Worm (Caenorhabditis elegans) whole organism, L2 larva: Measurements from ENCODE around the gene VZK822L.2.

Experiments
- C34F6.9 ChIP-seq: fragments of 150-350 bp; optimal IDR thresholded peaks from 2 replicates; lab custom pipeline; 2014; ENCODE audit warnings: missing biosample characterization, missing genetic modification characterization
- F13H6.1 ChIP-seq: sonication (generic microtip); optimal IDR thresholded peaks from 2 replicates; lab custom pipeline; 2016; ENCODE audit warnings: missing genetic modification characterization, missing compliant biosample characterization
- R02D3.7 ChIP-seq: fragments of 150-350 bp; optimal IDR thresholded peaks from 2 replicates; lab custom pipeline; 2014; ENCODE audit warnings: missing biosample characterization, missing genetic modification characterization
- ZK546.5 ChIP-seq: sonication (generic microtip); optimal IDR thresholded peaks from 2 replicates; lab custom pipeline; 2017; ENCODE audit warnings: missing biosample characterization, missing genetic modification characterization
- alr-1 ChIP-seq: fragments of 150-350 bp; optimal IDR thresholded peaks from 2 replicates; lab custom pipeline; 2014; ENCODE audit warnings: missing biosample characterization, missing genetic modification characterization
- aly-2 ChIP-seq: fragments of 150-350 bp; optimal IDR thresholded peaks from 2 replicates; lab custom pipeline; 2014; ENCODE audit warnings: missing biosample characterization, missing genetic modification characterization
- ama-1 ChIP-seq: fragments of 150-350 bp; optimal IDR thresholded peaks from 2 replicates; lab custom pipeline; 2018; ENCODE audit warnings: inconsistent platforms
- blmp-1 ChIP-seq: sonication (generic microtip); optimal IDR thresholded peaks from 2 replicates; lab custom pipeline; 2017; ENCODE audit warnings: missing genetic modification characterization, mild to moderate bottlenecking, missing compliant biosample characterization, antibody characterized with exemption, moderate library complexity; ENCODE audit not compliant: insufficient read depth
- ceh-16 ChIP-seq: fragments of 150-350 bp; optimal IDR thresholded peaks from 2 replicates; lab custom pipeline; 2014; ENCODE audit warnings: missing biosample characterization, missing genetic modification characterization
- ceh-82 ChIP-seq: fragments of 150-350 bp; optimal IDR thresholded peaks from 2 replicates; lab custom pipeline; 2014; ENCODE audit warnings: missing biosample characterization, missing genetic modification characterization
- crh-2 ChIP-seq: sonication (generic microtip); optimal IDR thresholded peaks from 2 replicates; lab custom pipeline; 2017; ENCODE audit warnings: missing biosample characterization, missing genetic modification characterization
- egl-27 ChIP-seq: sonication (generic microtip); optimal IDR thresholded peaks from 3 replicates; lab custom pipeline; 2017; ENCODE audit warnings: missing biosample characterization, missing genetic modification reagents, missing genetic modification characterization
- elt-3 ChIP-seq: sonication (generic microtip); optimal IDR thresholded peaks from 2 replicates; lab custom pipeline; 2017; ENCODE audit warnings: missing biosample characterization, missing genetic modification characterization
- fos-1 ChIP-seq: fragments of 150-350 bp; optimal IDR thresholded peaks from 2 replicates; lab custom pipeline; 2014; ENCODE audit warnings: missing biosample characterization, missing genetic modification characterization
- lin-11 ChIP-seq: fragments of 150-350 bp; sonication (generic microtip); optimal IDR thresholded peaks from 2 replicates; lab custom pipeline; 2014; ENCODE audit warnings: missing biosample characterization, missing genetic modification characterization, inconsistent platforms, mixed read lengths
- lin-13 ChIP-seq: fragments of 150-350 bp; optimal IDR thresholded peaks from 2 replicates; lab custom pipeline; 2014; ENCODE audit warnings: missing biosample characterization, missing genetic modification reagents, missing genetic modification characterization
- lin-39 ChIP-seq: fragments of 150-350 bp; optimal IDR thresholded peaks from 2 replicates; lab custom pipeline; 2014; ENCODE audit warnings: missing biosample characterization, missing genetic modification reagents, missing genetic modification characterization
- lsy-2 ChIP-seq, 2 experiments: fragments of 150-350 bp in 1 of 2; sonication (generic microtip) in 1 of 2; optimal IDR thresholded peaks; 2 replicates each; lab custom pipeline; 2014 to 2017; ENCODE audit warnings: missing biosample characterization in 2 of 2, missing genetic modification characterization in 2 of 2
- mab-5 ChIP-seq: fragments of 150-350 bp; optimal IDR thresholded peaks from 2 replicates; lab custom pipeline; 2014; ENCODE audit warnings: missing biosample characterization, missing genetic modification characterization
- mbf-1 ChIP-seq: sonication (generic microtip); optimal IDR thresholded peaks from 2 replicates; lab custom pipeline; 2017; ENCODE audit warnings: missing biosample characterization, missing genetic modification characterization
- mdl-1 ChIP-seq, 2 experiments: fragments of 150-350 bp in 1 of 2; sonication (generic microtip) in 1 of 2; optimal IDR thresholded peaks; 2 replicates each; lab custom pipeline; 2017; ENCODE audit warnings: missing biosample characterization in 2 of 2, missing genetic modification characterization in 2 of 2
- nhr-10 ChIP-seq: sonication (generic microtip); optimal IDR thresholded peaks from 2 replicates; lab custom pipeline; 2017; ENCODE audit warnings: missing biosample characterization, missing genetic modification characterization
- nhr-12 ChIP-seq: fragments of 150-350 bp; optimal IDR thresholded peaks from 2 replicates; lab custom pipeline; 2014; ENCODE audit warnings: missing biosample characterization, missing genetic modification characterization
- nhr-129 ChIP-seq: fragments of 150-350 bp; optimal IDR thresholded peaks from 2 replicates; lab custom pipeline; 2014; ENCODE audit warnings: missing biosample characterization, missing genetic modification characterization
- nhr-21 ChIP-seq: fragments of 150-350 bp; optimal IDR thresholded peaks from 2 replicates; lab custom pipeline; 2014; ENCODE audit warnings: missing biosample characterization, missing genetic modification characterization
- nhr-23 ChIP-seq: fragments of 150-350 bp; optimal IDR thresholded peaks from 2 replicates; lab custom pipeline; 2014; ENCODE audit warnings: missing biosample characterization, missing genetic modification reagents, missing genetic modification characterization
- nhr-237 ChIP-seq: fragments of 150-350 bp; optimal IDR thresholded peaks from 2 replicates; lab custom pipeline; 2014; ENCODE audit warnings: missing biosample characterization, missing genetic modification characterization
- nhr-25 ChIP-seq: fragments of 150-350 bp; sonication (generic microtip); optimal IDR thresholded peaks from 3 replicates; lab custom pipeline; 2014; ENCODE audit warnings: missing biosample characterization, missing genetic modification characterization
- nhr-77 ChIP-seq: fragments of 150-350 bp; optimal IDR thresholded peaks from 2 replicates; lab custom pipeline; 2014; ENCODE audit warnings: missing biosample characterization, missing genetic modification characterization
- sem-4 ChIP-seq: fragments of 150-350 bp; optimal IDR thresholded peaks from 2 replicates; lab custom pipeline; 2014; ENCODE audit warnings: missing biosample characterization, missing genetic modification reagents, missing genetic modification characterization
- skn-1 ChIP-seq: sonication (generic microtip); optimal IDR thresholded peaks from 2 replicates; lab custom pipeline; 2017; ENCODE audit warnings: missing biosample characterization, missing genetic modification characterization
- sma-3 ChIP-seq: sonication (generic microtip); optimal IDR thresholded peaks from 2 replicates; lab custom pipeline; 2016; ENCODE audit warnings: missing genetic modification reagents, missing genetic modification characterization, missing compliant biosample characterization
- snpc-4 ChIP-seq: fragments of 150-350 bp; optimal IDR thresholded peaks from 2 replicates; lab custom pipeline; 2014; ENCODE audit warnings: missing biosample characterization, missing genetic modification characterization
- unc-39 ChIP-seq: fragments of 150-350 bp; optimal IDR thresholded peaks from 2 replicates; lab custom pipeline; 2014; ENCODE audit warnings: missing biosample characterization, missing genetic modification characterization
- unc-55 ChIP-seq: fragments of 150-350 bp; sonication (generic microtip); optimal IDR thresholded peaks from 3 replicates; lab custom pipeline; 2014; ENCODE audit warnings: missing biosample characterization, missing genetic modification reagents, missing genetic modification characterization
- unc-62 ChIP-seq: fragments of 150-350 bp; optimal IDR thresholded peaks from 2 replicates; lab custom pipeline; 2014; ENCODE audit warnings: missing biosample characterization, missing genetic modification reagents, missing genetic modification characterization
- zag-1 ChIP-seq: fragments of 150-350 bp; optimal IDR thresholded peaks from 2 replicates; lab custom pipeline; 2014; ENCODE audit warnings: missing biosample characterization, missing genetic modification characterization
- ztf-1 ChIP-seq: fragments of 200-800 bp; sonication (Bioruptor generic); conservative IDR thresholded peaks from 2 replicates; pipeline ENCODE4 v1.3.6; 2022; ENCODE audit warnings: missing genetic modification characterization, missing compliant biosample characterization
- ztf-11 ChIP-seq: sonication (generic microtip); optimal IDR thresholded peaks from 2 replicates; lab custom pipeline; 2017; ENCODE audit warnings: missing biosample characterization, missing genetic modification characterization
- ztf-4 ChIP-seq: fragments of 150-350 bp; optimal IDR thresholded peaks from 2 replicates; lab custom pipeline; 2014; ENCODE audit warnings: missing biosample characterization, missing genetic modification characterization

VZK822L.2 gene

DNA sequence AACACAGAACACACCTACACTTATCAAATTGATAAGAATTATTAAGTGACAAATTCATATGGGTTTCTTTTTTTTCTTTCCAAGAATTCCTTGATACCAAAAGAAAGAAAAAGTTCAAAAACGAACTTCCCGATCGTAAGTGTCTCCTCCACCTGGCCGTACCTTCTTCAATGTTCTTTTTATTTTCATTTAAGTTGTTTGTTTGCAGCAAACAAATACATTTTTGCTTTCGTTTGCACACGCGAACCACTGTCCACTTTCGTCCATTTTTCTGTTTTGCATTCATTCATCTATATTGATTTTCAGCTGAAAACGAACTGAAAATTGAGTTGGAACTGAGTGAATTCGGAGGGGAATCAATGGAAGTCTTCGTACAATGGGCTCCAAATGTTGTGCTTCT, at the start of gene VZK822L.2:
VZK822L.2 (plus strand) TSS at position 301 of the 400 bp plus-strand sequence.
- TF ChIP-seq ceh-16 (tag; lab: Kevin White, UChicago) (no peak), fos-1 (peak; percentile 43)

DNA sequence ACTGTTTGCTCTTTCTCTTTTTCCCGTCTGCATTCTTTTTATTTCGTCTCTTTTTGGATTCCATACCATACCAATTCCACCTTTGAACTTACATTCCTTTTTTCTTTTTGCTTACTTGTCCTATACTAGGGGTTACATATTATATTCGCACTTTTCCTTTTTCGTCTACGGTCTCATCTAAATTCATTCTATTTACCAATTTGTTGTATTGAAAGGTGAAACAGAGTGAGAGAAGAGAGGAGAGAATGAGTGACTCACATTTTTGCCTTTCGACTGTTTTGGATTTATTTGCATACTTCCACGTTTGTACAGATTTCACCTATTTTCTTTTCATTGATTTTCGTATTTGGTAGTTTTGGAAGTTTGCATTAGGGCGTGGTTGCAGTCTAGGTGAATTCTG, 48.4 kb upstream of the VZK822L.2 start:
- no peak for TF ChIP-seq aly-2 (tag; lab: Kevin White, UChicago)
- TF ChIP-seq lsy-2 (tag; optimal IDR thresholded peaks at IDR 0.05; lab: Kevin White, UChicago) = no peak
- no peak for TF ChIP-seq alr-1 (tag; lab: Kevin White, UChicago)
- TF ChIP-seq unc-39 (tag; lab: Kevin White, UChicago) = no peak
- no peak for TF ChIP-seq snpc-4 (tag; lab: Kevin White, UChicago)
- TF ChIP-seq F13H6.1 (tag; lab: Kevin White, UChicago) = peak; percentile 12
- peak; percentile 2 for TF ChIP-seq C34F6.9 (tag; lab: Kevin White, UChicago)
- TF ChIP-seq ama-1 = no peak
- no peak for TF ChIP-seq crh-2
- TF ChIP-seq fos-1 = peak; percentile 42
- no peak for TF ChIP-seq ztf-11
- TF ChIP-seq mbf-1 (tag; lab: Kevin White, UChicago) = no peak

DNA sequence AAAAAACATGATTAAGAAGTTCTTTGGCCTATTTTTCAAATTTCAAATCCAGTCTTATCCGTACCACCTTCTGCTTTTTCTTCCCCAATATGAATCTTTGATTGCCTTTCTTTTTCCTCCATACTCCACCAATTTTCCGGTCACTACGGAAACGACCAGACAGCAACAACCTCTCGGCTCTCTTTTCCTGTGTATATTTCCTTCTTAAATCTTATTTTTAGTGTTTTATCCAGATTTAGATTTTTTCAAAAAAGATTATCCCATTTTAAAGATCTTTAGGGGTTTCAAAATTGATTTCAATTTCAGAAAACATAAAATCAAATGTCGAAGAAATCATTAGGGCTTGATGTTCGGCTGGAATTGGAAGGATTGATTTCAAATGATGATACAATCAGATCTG, 47.6 kb upstream of the VZK822L.2 start, which contains the start of gene trpa-1:
trpa-1 (plus strand) TSS at position 301 of the 400 bp plus-strand sequence.
- TF ChIP-seq mab-5 (tag; lab: Kevin White, UChicago) = no peak
- TF ChIP-seq nhr-10 (tag; lab: Kevin White, UChicago) = no peak
- no peak for TF ChIP-seq lin-11
- TF ChIP-seq lin-13 (GFP tag; lab: Kevin White, UChicago) = no peak
- no peak for TF ChIP-seq ztf-4 (tag; lab: Kevin White, UChicago)
- no peak for TF ChIP-seq R02D3.7

DNA sequence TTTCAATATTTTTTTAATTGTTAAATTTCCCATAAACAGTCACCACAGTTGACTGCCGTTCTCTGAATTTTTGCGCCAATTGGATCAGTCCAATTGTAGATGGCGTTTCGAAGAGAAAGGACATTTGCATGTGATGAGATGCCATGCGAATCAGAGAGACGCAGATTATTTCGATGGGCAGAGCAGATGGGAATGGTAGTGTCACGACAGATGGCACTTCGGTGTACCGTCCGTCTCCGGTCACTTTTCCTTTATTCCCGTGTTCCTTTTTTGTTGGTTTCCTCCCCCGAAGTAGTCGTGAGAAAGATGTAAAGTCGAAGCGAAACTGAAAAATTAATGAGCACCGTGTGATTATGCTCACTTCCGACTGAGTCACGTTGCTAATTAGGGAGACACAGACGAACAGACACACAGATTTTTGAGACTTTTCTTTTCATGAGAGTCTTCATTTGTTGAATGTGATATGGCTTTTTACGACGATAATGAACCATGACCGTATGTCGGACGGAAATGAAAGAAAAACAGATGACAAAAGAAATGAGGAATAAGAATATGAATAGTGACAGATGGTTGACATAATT, 44.1 kb upstream of the VZK822L.2 start:
- no peak for TF ChIP-seq ztf-11
- TF ChIP-seq aly-2 (tag; lab: Kevin White, UChicago) = no peak
- no peak for TF ChIP-seq nhr-25
- no peak for TF ChIP-seq alr-1 (tag; lab: Kevin White, UChicago)
- TF ChIP-seq nhr-21 (tag; lab: Kevin White, UChicago) = no peak
- no peak for TF ChIP-seq lin-39 (tag; lab: Kevin White, UChicago)

DNA sequence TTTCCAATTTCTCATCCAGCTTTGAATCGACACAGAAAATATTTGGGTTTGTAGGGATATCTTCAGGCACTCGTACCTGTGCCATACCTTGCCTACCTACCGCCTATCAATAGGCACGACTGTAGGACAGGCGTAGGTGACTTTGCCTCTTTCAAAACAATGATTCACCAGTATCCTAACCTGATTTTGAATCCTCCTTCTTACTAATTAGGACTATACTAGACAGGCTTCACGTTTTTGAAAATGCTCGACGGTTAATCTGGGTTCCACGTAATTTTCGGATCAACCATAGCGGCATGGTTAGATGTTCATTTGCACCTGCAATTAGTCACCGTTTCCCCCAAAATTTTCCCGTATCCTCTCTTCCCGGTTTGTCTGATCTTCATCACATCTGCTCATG, 43.4 kb upstream of the VZK822L.2 start:
- TF ChIP-seq sem-4 (tag; lab: Kevin White, UChicago) (no peak), fos-1 (no peak), ZK546.5 (tag; lab: Kevin White, UChicago) (no peak), nhr-129 (tag; lab: Kevin White, UChicago) (no peak), blmp-1 (tag; lab: Kevin White, UChicago) (no peak), mdl-1 (tag; optimal IDR thresholded peaks at IDR 0.05; lab: Kevin White, UChicago) (no peak), egl-27 (no peak)

DNA sequence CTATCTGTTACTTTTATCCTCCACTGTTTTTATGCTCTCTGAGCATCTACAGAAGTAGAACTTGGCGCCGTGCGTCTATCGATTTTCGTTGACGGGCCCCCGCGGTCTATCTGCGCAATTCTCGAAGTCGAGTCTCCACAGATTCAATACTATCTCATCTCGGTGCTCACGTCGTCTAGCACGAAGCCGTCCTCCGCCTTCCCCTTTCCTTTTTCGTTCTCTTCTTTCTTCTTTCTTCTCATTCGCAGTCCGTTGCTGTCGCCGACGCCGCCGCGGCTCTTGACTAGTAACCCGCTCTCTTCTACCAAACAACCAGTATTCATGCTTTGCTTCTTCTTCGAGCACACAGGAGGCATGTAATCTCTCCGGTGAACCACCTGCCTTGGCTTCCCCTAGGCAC, 40.7 kb upstream of the VZK822L.2 start:
- TF ChIP-seq elt-3 (tag; lab: Kevin White, UChicago) (no peak), sma-3 (no peak), lsy-2 (tag; optimal IDR thresholded peaks at IDR 0.05; lab: Kevin White, UChicago) (peak in 1 of 2 experiments; percentile 61), alr-1 (tag; lab: Kevin White, UChicago) (no peak), nhr-129 (tag; lab: Kevin White, UChicago) (peak; percentile 16), nhr-23 (tag; lab: Kevin White, UChicago) (no peak), unc-39 (tag; lab: Kevin White, UChicago) (no peak), fos-1 (peak; percentile 19), unc-62 (GFP tag; lab: Kevin White, UChicago) (no peak), snpc-4 (tag; lab: Kevin White, UChicago) (peak; percentile 4), C34F6.9 (tag; lab: Kevin White, UChicago) (peak; percentile 65), ceh-82 (tag; lab: Kevin White, UChicago) (no peak), mdl-1 (tag; optimal IDR thresholded peaks at IDR 0.05; lab: Kevin White, UChicago) (no peak), ztf-1 (GFP tag; lab: Robert Waterston, UW) (no peak), lin-11 (peak; percentile 37), nhr-77 (tag; lab: Kevin White, UChicago) (no peak), skn-1 (tag; lab: Kevin White, UChicago) (no peak), ZK546.5 (tag; lab: Kevin White, UChicago) (no peak), sem-4 (tag; lab: Kevin White, UChicago) (no peak), lin-13 (GFP tag; lab: Kevin White, UChicago) (peak; percentile 11), unc-55 (GFP tag; lab: Kevin White, UChicago) (peak; percentile 50), zag-1 (tag; lab: Kevin White, UChicago) (peak; percentile 5), nhr-12 (no peak), nhr-237 (tag; lab: Kevin White, UChicago) (no peak), lin-39 (tag; lab: Kevin White, UChicago) (no peak), F13H6.1 (tag; lab: Kevin White, UChicago) (peak; percentile 8)
